Worm (Caenorhabditis elegans) whole organism, midembryonic: ENCODE data around the gene C05E4.15.

Experiments used
- T22C8.4 ChIP-seq: fragments of 200-800 bp; sonication (Bioruptor generic); IDR thresholded peaks from 2 replicates; pipeline ENCODE4 v1.3.6; 2022; ENCODE audit warnings: missing genetic modification characterization, missing compliant biosample characterization
- cog-1 ChIP-seq: sonication (generic microtip); optimal IDR thresholded peaks from 2 replicates; lab custom pipeline; 2016; ENCODE audit warnings: missing genetic modification characterization, missing compliant biosample characterization
- flt-1 ChIP-seq: fragments of 200-800 bp; sonication (Bioruptor generic); IDR thresholded peaks from 2 replicates; pipeline ENCODE4 v1.3.6; 2022; ENCODE audit warnings: missing genetic modification characterization, missing compliant biosample characterization
- klf-2 ChIP-seq: fragments of 200-800 bp; sonication (Bioruptor generic); conservative IDR thresholded peaks from 2 replicates; pipeline ENCODE4 v1.3.6; 2022; ENCODE audit warnings: missing genetic modification reagents, missing genetic modification characterization, missing compliant biosample characterization
- med-1 ChIP-seq: sonication (generic microtip); optimal IDR thresholded peaks from 2 replicates; lab custom pipeline; 2017; ENCODE audit warnings: missing genetic modification characterization, mild to moderate bottlenecking, missing compliant biosample characterization, antibody characterized with exemption, missing genetic modification reagents; ENCODE audit not compliant: insufficient read depth
- ref-1 ChIP-seq: fragments of 200-800 bp; sonication (Bioruptor generic); conservative IDR thresholded peaks from 2 replicates; pipeline ENCODE4 v1.3.6; 2022; ENCODE audit warnings: missing genetic modification reagents, missing genetic modification characterization, missing compliant biosample characterization
- tab-1 ChIP-seq: fragments of 200-800 bp; sonication (Bioruptor generic); IDR thresholded peaks from 2 replicates; pipeline ENCODE4 v1.3.6; 2022; ENCODE audit warnings: missing genetic modification characterization, missing compliant biosample characterization
- ztf-29 ChIP-seq: fragments of 200-800 bp; sonication (Bioruptor generic); IDR thresholded peaks from 2 replicates; pipeline ENCODE4 v1.3.6; 2022; ENCODE audit warnings: missing genetic modification reagents, missing genetic modification characterization, missing compliant biosample characterization

DNA sequence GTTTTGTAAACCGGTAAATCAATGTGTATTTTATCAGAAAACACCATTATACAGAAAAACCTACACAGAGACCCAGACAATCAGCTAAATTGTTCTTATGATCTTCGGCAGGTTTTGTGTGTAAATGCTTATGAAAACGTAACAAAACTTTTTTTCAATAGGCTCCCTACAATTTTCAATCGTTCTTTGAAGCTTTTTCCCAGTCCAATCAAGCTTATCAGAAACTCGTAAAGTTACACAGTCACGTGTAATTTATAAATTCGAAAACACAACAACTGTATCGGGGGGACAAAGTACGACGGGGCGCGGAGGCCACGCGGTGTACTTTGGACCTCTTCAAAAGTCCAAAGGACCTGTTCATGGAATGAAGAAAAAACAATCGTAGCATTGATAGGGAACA lies 30.9 kb downstream of the C05E4.15 start:
- TF ChIP-seq med-1 (GFP tag; lab: Kevin White, UChicago) (no peak), ztf-29 (no peak), tab-1 (GFP tag; lab: Robert Waterston, UW) (no peak), flt-1 (GFP tag; lab: Robert Waterston, UW) (no peak), cog-1 (tag; lab: Kevin White, UChicago) (no peak), klf-2 (GFP tag; lab: Robert Waterston, UW) (no peak), T22C8.4 (no peak), ref-1 (GFP tag; lab: Robert Waterston, UW) (no peak)
